Worm (Caenorhabditis elegans) whole organism, L3 larva: ENCODE results near the gene msp-55.

Experiments used
- R02D3.7 ChIP-seq: fragments of 150-350 bp; optimal IDR thresholded peaks from 2 replicates; lab custom pipeline; 2014; ENCODE audit warnings: missing biosample characterization, missing genetic modification characterization
- ZK546.5 ChIP-seq: sonication (generic microtip); optimal IDR thresholded peaks from 2 replicates; lab custom pipeline; 2017; ENCODE audit warnings: missing biosample characterization, missing genetic modification characterization
- aly-2 ChIP-seq: fragments of 150-350 bp; optimal IDR thresholded peaks from 2 replicates; lab custom pipeline; 2014; ENCODE audit warnings: missing biosample characterization, missing genetic modification characterization
- ama-1 ChIP-seq: fragments of 150-350 bp; optimal IDR thresholded peaks from 2 replicates; lab custom pipeline; 2018
- ceh-28 ChIP-seq: fragments of 150-350 bp; optimal IDR thresholded peaks from 2 replicates; lab custom pipeline; 2014; ENCODE audit warnings: missing biosample characterization, missing genetic modification reagents, missing genetic modification characterization
- ceh-82 ChIP-seq: fragments of 150-350 bp; optimal IDR thresholded peaks from 2 replicates; lab custom pipeline; 2014; ENCODE audit warnings: missing biosample characterization, missing genetic modification characterization
- ceh-9 ChIP-seq: sonication (generic microtip); optimal IDR thresholded peaks from 2 replicates; lab custom pipeline; 2018; ENCODE audit warnings: missing biosample characterization, missing genetic modification characterization
- daf-12 ChIP-seq: fragments of 150-350 bp; optimal IDR thresholded peaks from 2 replicates; lab custom pipeline; 2014; ENCODE audit warnings: missing biosample characterization, missing genetic modification reagents, missing genetic modification characterization
- egl-5 ChIP-seq: fragments of 150-350 bp; optimal IDR thresholded peaks from 2 replicates; lab custom pipeline; 2017; ENCODE audit warnings: missing biosample characterization, missing genetic modification reagents, missing genetic modification characterization, inconsistent platforms
- elt-2 ChIP-seq: sonication (generic microtip); optimal IDR thresholded peaks from 2 replicates; lab custom pipeline; 2016; ENCODE audit warnings: missing genetic modification reagents, mild to moderate bottlenecking, missing genetic modification characterization, missing compliant biosample characterization
- elt-3 ChIP-seq, 3 experiments: fragments of 150-350 bp in 1 of 3; sonication (generic microtip) in 2 of 3; optimal IDR thresholded peaks; 2 replicates in 2 of 3; 4 replicates in 1 of 3; lab custom pipeline; 2014 to 2017; ENCODE audit warnings: missing biosample characterization in 3 of 3, missing genetic modification characterization in 3 of 3
- eor-1 ChIP-seq, 2 experiments: fragments of 150-350 bp; optimal IDR thresholded peaks; 2 replicates each; lab custom pipeline; 2014 to 2018; ENCODE audit warnings: missing biosample characterization in 2 of 2, missing genetic modification characterization in 2 of 2
- fkh-10 ChIP-seq: sonication (generic microtip); optimal IDR thresholded peaks from 2 replicates; lab custom pipeline; 2017; ENCODE audit warnings: missing biosample characterization, missing genetic modification reagents, missing genetic modification characterization
- fkh-2 ChIP-seq: fragments of 150-350 bp; optimal IDR thresholded peaks from 2 replicates; lab custom pipeline; 2014; ENCODE audit warnings: missing biosample characterization, missing genetic modification reagents, missing genetic modification characterization
- fos-1 ChIP-seq: fragments of 150-350 bp; optimal IDR thresholded peaks from 2 replicates; lab custom pipeline; 2014; ENCODE audit warnings: missing biosample characterization, missing genetic modification characterization
- hmg-11 ChIP-seq: sonication (generic microtip); optimal IDR thresholded peaks from 2 replicates; lab custom pipeline; 2016; ENCODE audit warnings: missing genetic modification characterization, missing compliant biosample characterization
- jun-1 ChIP-seq: fragments of 150-350 bp; optimal IDR thresholded peaks from 2 replicates; lab custom pipeline; 2014; ENCODE audit warnings: missing biosample characterization, missing genetic modification reagents, missing genetic modification characterization
- lin-15B ChIP-seq: fragments of 150-350 bp; optimal IDR thresholded peaks from 2 replicates; lab custom pipeline; 2014; ENCODE audit warnings: missing biosample characterization, missing genetic modification characterization
- lin-39 ChIP-seq: fragments of 150-350 bp; optimal IDR thresholded peaks from 2 replicates; lab custom pipeline; 2018; ENCODE audit warnings: missing biosample characterization, missing genetic modification reagents, missing genetic modification characterization
- lsy-12 ChIP-seq: sonication (generic microtip); optimal IDR thresholded peaks from 2 replicates; lab custom pipeline; 2016; ENCODE audit warnings: mild to moderate bottlenecking, missing genetic modification characterization, missing compliant biosample characterization
- mdl-1 ChIP-seq: fragments of 150-350 bp; optimal IDR thresholded peaks from 2 replicates; lab custom pipeline; 2014; ENCODE audit warnings: missing biosample characterization, missing genetic modification characterization
- mml-1 ChIP-seq: fragments of 150-350 bp; sonication (generic microtip); optimal IDR thresholded peaks from 3 replicates; lab custom pipeline; 2014; ENCODE audit warnings: missing biosample characterization, missing genetic modification characterization
- nfya-1 ChIP-seq: sonication (generic microtip); optimal IDR thresholded peaks from 2 replicates; lab custom pipeline; 2017; ENCODE audit warnings: missing genetic modification characterization, mild to moderate bottlenecking, missing compliant biosample characterization, antibody characterized with exemption, moderate library complexity; ENCODE audit not compliant: insufficient read depth
- nhr-11 ChIP-seq: fragments of 150-350 bp; optimal IDR thresholded peaks from 2 replicates; lab custom pipeline; 2014; ENCODE audit warnings: missing biosample characterization, missing genetic modification characterization
- nhr-12 ChIP-seq: fragments of 150-350 bp; optimal IDR thresholded peaks from 2 replicates; lab custom pipeline; 2014; ENCODE audit warnings: missing biosample characterization, missing genetic modification characterization
- nhr-23 ChIP-seq: fragments of 150-350 bp; optimal IDR thresholded peaks from 2 replicates; lab custom pipeline; 2014; ENCODE audit warnings: missing biosample characterization, missing genetic modification reagents, missing genetic modification characterization
- nhr-237 ChIP-seq: fragments of 150-350 bp; optimal IDR thresholded peaks from 2 replicates; lab custom pipeline; 2014; ENCODE audit warnings: missing biosample characterization, missing genetic modification characterization
- nhr-25 ChIP-seq: sonication (generic microtip); optimal IDR thresholded peaks from 2 replicates; lab custom pipeline; 2017; ENCODE audit warnings: missing biosample characterization, missing genetic modification characterization
- nhr-28 ChIP-seq: fragments of 150-350 bp; optimal IDR thresholded peaks from 2 replicates; lab custom pipeline; 2014; ENCODE audit warnings: missing biosample characterization, missing genetic modification characterization
- nhr-43 ChIP-seq: sonication (generic microtip); optimal IDR thresholded peaks from 2 replicates; lab custom pipeline; 2016; ENCODE audit warnings: mild to moderate bottlenecking, missing genetic modification characterization, missing compliant biosample characterization; ENCODE audit not compliant: poor library complexity, severe bottlenecking
- nhr-67 ChIP-seq: fragments of 150-350 bp; optimal IDR thresholded peaks from 2 replicates; lab custom pipeline; 2014; ENCODE audit warnings: missing biosample characterization, missing genetic modification characterization
- nhr-76 ChIP-seq: fragments of 150-350 bp; sonication (generic microtip); optimal IDR thresholded peaks from 5 replicates; lab custom pipeline; 2014; ENCODE audit warnings: missing biosample characterization, missing genetic modification characterization
- pha-4 ChIP-seq: fragments of 150-350 bp; optimal IDR thresholded peaks from 2 replicates; lab custom pipeline; 2014; ENCODE audit warnings: missing biosample characterization, missing genetic modification reagents, missing genetic modification characterization
- pqm-1 ChIP-seq: fragments of 150-350 bp; optimal IDR thresholded peaks from 2 replicates; lab custom pipeline; 2017; ENCODE audit warnings: missing biosample characterization, missing genetic modification characterization, inconsistent platforms
- sea-2 ChIP-seq: fragments of 150-350 bp; sonication (generic microtip); optimal IDR thresholded peaks from 4 replicates; lab custom pipeline; 2014; ENCODE audit warnings: missing biosample characterization, missing genetic modification reagents, missing genetic modification characterization
- skn-1 ChIP-seq: fragments of 150-350 bp; optimal IDR thresholded peaks from 2 replicates; lab custom pipeline; 2014; ENCODE audit warnings: missing biosample characterization, missing genetic modification characterization
- snpc-4 ChIP-seq: fragments of 150-350 bp; optimal IDR thresholded peaks from 2 replicates; lab custom pipeline; 2014; ENCODE audit warnings: missing biosample characterization, missing genetic modification characterization
- tbx-2 ChIP-seq: sonication (generic microtip); optimal IDR thresholded peaks from 2 replicates; lab custom pipeline; 2016; ENCODE audit warnings: mild to moderate bottlenecking, missing genetic modification characterization, missing compliant biosample characterization
- unc-39 ChIP-seq: sonication (generic microtip); optimal IDR thresholded peaks from 4 replicates; lab custom pipeline; 2017; ENCODE audit warnings: missing biosample characterization, missing genetic modification characterization
- unc-62 ChIP-seq: fragments of 150-350 bp; sonication (generic microtip); optimal IDR thresholded peaks from 4 replicates; lab custom pipeline; 2014; ENCODE audit warnings: missing biosample characterization, missing genetic modification reagents, missing genetic modification characterization

Gene msp-55

ce11 chrIV:5055964-5056588 is at the start of gene msp-55:
Gene msp-55, minus strand, starts transcription at chrIV:5056014.
- no peak for TF ChIP-seq elt-3 (tag; optimal IDR thresholded peaks at IDR 0.05; lab: Kevin White, UChicago)

DNA sequence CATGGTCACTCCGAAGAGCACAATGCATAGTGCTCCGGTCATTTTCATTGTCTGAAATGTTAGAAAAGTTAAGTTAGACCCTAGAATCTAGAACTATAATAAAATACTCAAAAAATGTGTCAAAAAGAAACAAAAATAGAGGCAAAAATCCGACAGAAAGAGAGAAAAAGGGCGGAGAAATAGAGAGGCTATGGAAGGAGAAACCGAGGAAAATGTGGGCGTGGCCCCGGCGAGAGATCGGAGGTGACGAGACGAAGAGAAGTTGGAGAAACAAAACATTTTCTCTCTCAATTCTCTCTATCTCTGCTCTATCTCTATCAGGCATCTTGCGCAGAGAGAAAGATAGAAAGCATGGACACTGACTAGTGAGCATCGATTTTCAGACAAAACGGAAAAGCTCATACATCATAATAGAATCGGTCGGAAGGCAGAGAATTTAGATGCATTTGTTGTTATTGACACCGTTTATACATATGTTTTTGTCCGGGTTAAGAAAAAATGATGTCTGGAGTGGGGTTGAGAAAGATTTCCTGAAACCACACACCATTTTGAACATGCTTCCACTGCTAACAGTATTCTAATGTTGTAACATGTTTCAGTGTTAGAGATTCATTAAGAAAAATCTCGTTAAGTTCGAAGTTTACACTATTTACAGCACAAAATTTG is 47.5 kb upstream of the msp-55 start, which contains the start of gene C02B10.3:
Gene C02B10.3 (minus strand): TSS at position 51 of the 666 bp plus-strand sequence.
- TF ChIP-seq R02D3.7 (tag; lab: Kevin White, UChicago) (no peak), fos-1 (tag; lab: Kevin White, UChicago) (no peak), fkh-2 (tag; lab: Kevin White, UChicago) (no peak), ZK546.5 (no peak), nhr-237 (tag; lab: Kevin White, UChicago) (no peak), nfya-1 (peak; percentile 72), tbx-2 (no peak), hmg-11 (tag; lab: Kevin White, UChicago) (peak; percentile 76), lin-15B (tag; lab: Kevin White, UChicago) (no peak), mml-1 (tag; lab: Kevin White, UChicago) (no peak), fkh-10 (GFP tag; lab: Kevin White, UChicago) (peak; percentile 67), nhr-23 (tag; lab: Kevin White, UChicago) (no peak), snpc-4 (no peak), nhr-67 (tag; lab: Kevin White, UChicago) (no peak), nhr-12 (tag; lab: Kevin White, UChicago) (no peak), daf-12 (tag; lab: Kevin White, UChicago) (no peak), nhr-25 (tag; lab: Kevin White, UChicago) (no peak), pha-4 (tag; lab: Kevin White, UChicago) (peak; percentile 22), ceh-28 (tag; lab: Kevin White, UChicago) (no peak), mdl-1 (tag; lab: Kevin White, UChicago) (no peak), elt-2 (tag; lab: Kevin White, UChicago) (no peak), aly-2 (tag; lab: Kevin White, UChicago) (no peak), ama-1 (no peak), lin-39 (tag; lab: Kevin White, UChicago) (peak; percentile 42), unc-39 (tag; lab: Kevin White, UChicago) (no peak), skn-1 (tag; lab: Kevin White, UChicago) (no peak), egl-5 (no peak), nhr-11 (tag; lab: Kevin White, UChicago) (no peak), nhr-43 (tag; lab: Kevin White, UChicago) (no peak), nhr-76 (tag; lab: Kevin White, UChicago) (no peak), ceh-9 (tag; lab: Kevin White, UChicago) (no peak), sea-2 (GFP tag; lab: Kevin White, UChicago) (no peak), pqm-1 (no peak), elt-3 (tag; optimal IDR thresholded peaks at IDR 0.05; lab: Kevin White, UChicago) (no peak), unc-62 (GFP tag; lab: Kevin White, UChicago) (no peak)

DNA sequence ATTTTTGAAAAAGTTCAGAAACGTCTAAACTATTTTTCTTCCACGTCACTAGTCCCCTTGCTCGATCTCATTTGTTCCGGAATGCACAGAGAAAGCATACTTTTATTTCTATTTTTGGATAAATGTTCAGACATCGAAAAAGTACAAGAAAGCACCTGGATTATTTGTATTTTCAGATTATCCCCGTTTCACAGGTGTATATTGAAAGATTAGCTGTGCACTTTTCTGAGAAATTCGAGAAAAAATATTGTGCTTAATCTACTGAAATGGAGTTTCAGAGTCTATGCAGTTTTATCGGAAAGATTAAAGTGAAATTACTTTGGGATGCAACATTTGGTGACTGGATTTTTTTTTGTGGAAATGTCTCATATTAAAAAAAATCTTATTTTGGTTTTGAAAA is 46.1 kb upstream of the msp-55 start:
- TF ChIP-seq nhr-43 (tag; lab: Kevin White, UChicago), result no peak
- no peak for TF ChIP-seq nhr-25 (tag; lab: Kevin White, UChicago)
- TF ChIP-seq eor-1 (tag; optimal IDR thresholded peaks at IDR 0.05; lab: Kevin White, UChicago), result no peak
- no peak for TF ChIP-seq unc-39 (tag; lab: Kevin White, UChicago)
- TF ChIP-seq lsy-12 (tag; lab: Kevin White, UChicago), result no peak
- no peak for TF ChIP-seq pha-4 (tag; lab: Kevin White, UChicago)
- no peak for TF ChIP-seq nhr-237 (tag; lab: Kevin White, UChicago)
- no peak for TF ChIP-seq ceh-82 (tag; lab: Kevin White, UChicago)
- no peak for TF ChIP-seq ZK546.5
- TF ChIP-seq nhr-28 (tag; lab: Kevin White, UChicago), result no peak
- no peak for TF ChIP-seq ceh-9 (tag; lab: Kevin White, UChicago)
- TF ChIP-seq hmg-11 (tag; lab: Kevin White, UChicago), result no peak
- no peak for TF ChIP-seq skn-1 (tag; lab: Kevin White, UChicago)
- no peak for TF ChIP-seq lin-15B (tag; lab: Kevin White, UChicago)
- TF ChIP-seq unc-62 (GFP tag; lab: Kevin White, UChicago), result no peak
- no peak for TF ChIP-seq lin-39 (tag; lab: Kevin White, UChicago)
- TF ChIP-seq jun-1, result no peak
- TF ChIP-seq fkh-10 (GFP tag; lab: Kevin White, UChicago), result no peak
- TF ChIP-seq snpc-4, result no peak
- no peak for TF ChIP-seq pqm-1
